Fruit fly (Drosophila melanogaster) whole organism, embryonic: ENCODE data around the gene lok.

Experiments used
- ATbp ChIP-seq: fragments of 200-800 bp; sonication (Bioruptor generic); optimal IDR thresholded peaks from 2 replicates; lab custom pipeline; 2017; ENCODE audit warnings: missing biosample characterization, mild to moderate bottlenecking, missing genetic modification characterization, missing genetic modification reagents
- CG10209 ChIP-seq: fragments of 200-800 bp; sonication (Bioruptor generic); optimal IDR thresholded peaks from 3 replicates; lab custom pipeline; 2017; ENCODE audit warnings: missing biosample characterization, mild to moderate bottlenecking, missing genetic modification characterization, missing genetic modification reagents
- CG10431 ChIP-seq: fragments of 200-800 bp; sonication (Bioruptor generic); optimal IDR thresholded peaks from 3 replicates; lab custom pipeline; 2018; ENCODE audit warnings: missing biosample characterization, mild to moderate bottlenecking, missing genetic modification characterization
- CG11247 ChIP-seq: fragments of 200-800 bp; sonication (Bioruptor generic); IDR thresholded peaks from 2 replicates; pipeline ENCODE4 v1.3.6; 2022; ENCODE audit warnings: missing biosample characterization, missing genetic modification characterization
- CG12155 ChIP-seq: fragments of 200-800 bp; sonication (Bioruptor generic); optimal IDR thresholded peaks from 3 replicates; lab custom pipeline; 2016; ENCODE audit warnings: missing biosample characterization, missing genetic modification characterization
- CG12299 ChIP-seq: fragments of 200-800 bp; sonication (Bioruptor generic); optimal IDR thresholded peaks from 2 replicates; lab custom pipeline; 2018; ENCODE audit warnings: missing biosample characterization, mild to moderate bottlenecking, missing genetic modification characterization
- CG12769 ChIP-seq: fragments of 200-800 bp; sonication (Bioruptor generic); optimal IDR thresholded peaks from 2 replicates; lab custom pipeline; 2019; ENCODE audit warnings: missing biosample characterization, mild to moderate bottlenecking, missing genetic modification characterization, moderate library complexity
- CG12942 ChIP-seq: fragments of 200-800 bp; sonication (Bioruptor generic); optimal IDR thresholded peaks from 3 replicates; lab custom pipeline; 2016; ENCODE audit warnings: missing biosample characterization, missing genetic modification characterization
- CG13775 ChIP-seq: fragments of 200-800 bp; sonication (Bioruptor generic); optimal IDR thresholded peaks from 3 replicates; lab custom pipeline; 2017; ENCODE audit warnings: missing biosample characterization, mild to moderate bottlenecking, missing genetic modification characterization
- CG13894 ChIP-seq: fragments of 200-800 bp; sonication (Bioruptor generic); optimal IDR thresholded peaks from 3 replicates; lab custom pipeline; 2018; ENCODE audit warnings: missing biosample characterization, mild to moderate bottlenecking, missing genetic modification characterization, moderate library complexity
- CG14014 ChIP-seq: fragments of 200-800 bp; sonication (Bioruptor generic); IDR thresholded peaks from 2 replicates; pipeline ENCODE4 v1.3.6; 2022; ENCODE audit warnings: missing biosample characterization, missing genetic modification characterization
- CG14050 ChIP-seq: fragments of 200-800 bp; sonication (Bioruptor generic); IDR thresholded peaks from 3 replicates; pipeline ENCODE4 v1.3.6; 2022; ENCODE audit warnings: missing biosample characterization, missing genetic modification characterization
- CG14441 ChIP-seq: fragments of 200-800 bp; sonication (Bioruptor generic); IDR thresholded peaks from 2 replicates; pipeline ENCODE4 v1.3.6; 2022; ENCODE audit warnings: missing biosample characterization, missing genetic modification characterization
- CG15514 ChIP-seq: fragments of 200-800 bp; sonication (Bioruptor generic); optimal IDR thresholded peaks from 3 replicates; lab custom pipeline; 2017; ENCODE audit warnings: missing biosample characterization, missing genetic modification characterization, mild to moderate bottlenecking, moderate library complexity, missing genetic modification reagents
- CG15696 ChIP-seq: fragments of 200-800 bp; sonication (Bioruptor generic); optimal IDR thresholded peaks from 2 replicates; lab custom pipeline; 2019; ENCODE audit warnings: missing biosample characterization, mild to moderate bottlenecking, missing genetic modification characterization, moderate library complexity
- CG16813 ChIP-seq: fragments of 200-800 bp; sonication (Bioruptor generic); IDR thresholded peaks from 3 replicates; pipeline ENCODE4 v1.3.6; 2022; ENCODE audit warnings: missing biosample characterization, missing genetic modification characterization; ENCODE audit not compliant: partially characterized antibody
- CG17186 ChIP-seq: fragments of 200-800 bp; sonication (Bioruptor generic); optimal IDR thresholded peaks from 3 replicates; lab custom pipeline; 2017; ENCODE audit warnings: missing biosample characterization, missing genetic modification reagents, missing genetic modification characterization
- CG18764 ChIP-seq: fragments of 200-800 bp; sonication (Bioruptor generic); optimal IDR thresholded peaks from 3 replicates; lab custom pipeline; 2016; ENCODE audit warnings: missing biosample characterization, missing genetic modification characterization
- CG3407 ChIP-seq: fragments of 200-800 bp; sonication (Bioruptor generic); optimal IDR thresholded peaks from 2 replicates; lab custom pipeline; 2018; ENCODE audit warnings: missing biosample characterization, mild to moderate bottlenecking, missing genetic modification characterization
- CG3847 ChIP-seq: fragments of 200-800 bp; sonication (Bioruptor generic); IDR thresholded peaks from 2 replicates; pipeline ENCODE4 v1.3.6; 2022; ENCODE audit warnings: missing biosample characterization, missing genetic modification characterization
- CG4707 ChIP-seq: fragments of 200-800 bp; sonication (Bioruptor generic); optimal IDR thresholded peaks from 2 replicates; lab custom pipeline; 2018; ENCODE audit warnings: missing biosample characterization, mild to moderate bottlenecking, missing genetic modification characterization, moderate library complexity
- CG8290 ChIP-seq, 3 experiments: fragments of 200-800 bp; sonication (Bioruptor generic); optimal IDR thresholded peaks; 2 replicates each; lab custom pipeline; 2016 to 2019; ENCODE audit warnings: missing biosample characterization in 3 of 3, missing genetic modification characterization in 3 of 3, mild to moderate bottlenecking in 2 of 3, moderate library complexity in 1 of 3
- Doc3 ChIP-seq: fragments of 200-800 bp; sonication (Bioruptor generic); IDR thresholded peaks from 3 replicates; pipeline ENCODE4 v1.3.6; 2022; ENCODE audit warnings: missing biosample characterization, missing genetic modification characterization; ENCODE audit not compliant: partially characterized antibody
- Hr3 ChIP-seq: fragments of 200-800 bp; sonication (Bioruptor generic); optimal IDR thresholded peaks from 3 replicates; lab custom pipeline; 2016; ENCODE audit warnings: missing biosample characterization, missing genetic modification characterization
- Lhr ChIP-seq: fragments of 200-800 bp; sonication (Bioruptor generic); optimal IDR thresholded peaks from 3 replicates; lab custom pipeline; 2017; ENCODE audit warnings: mild to moderate bottlenecking, missing biosample characterization, missing genetic modification reagents, missing genetic modification characterization
- Meics ChIP-seq: fragments of 200-800 bp; sonication (Bioruptor generic); optimal IDR thresholded peaks from 2 replicates; lab custom pipeline; 2017; ENCODE audit warnings: missing biosample characterization, mild to moderate bottlenecking, missing genetic modification characterization
- Mrtf ChIP-seq: fragments of 200-800 bp; sonication (Bioruptor generic); IDR thresholded peaks from 3 replicates; pipeline ENCODE4 v1.3.6; 2022; ENCODE audit warnings: missing biosample characterization, missing genetic modification characterization
- Six4 ChIP-seq: fragments of 200-800 bp; sonication (Bioruptor generic); optimal IDR thresholded peaks from 2 replicates; lab custom pipeline; 2016; ENCODE audit warnings: missing biosample characterization, missing genetic modification characterization
- abd-A ChIP-seq: fragments of 200-800 bp; sonication (Bioruptor generic); optimal IDR thresholded peaks from 3 replicates; lab custom pipeline; 2019; ENCODE audit warnings: missing biosample characterization, mild to moderate bottlenecking, missing genetic modification characterization, moderate library complexity
- bigmax ChIP-seq: fragments of 200-800 bp; sonication (Bioruptor generic); optimal IDR thresholded peaks from 2 replicates; lab custom pipeline; 2018; ENCODE audit warnings: missing biosample characterization, mild to moderate bottlenecking, missing genetic modification characterization
- caup ChIP-seq: fragments of 200-800 bp; sonication (Bioruptor generic); optimal IDR thresholded peaks from 3 replicates; lab custom pipeline; 2017; ENCODE audit warnings: missing biosample characterization, mild to moderate bottlenecking, missing genetic modification characterization, moderate library complexity; ENCODE audit not compliant: severe bottlenecking
- chif ChIP-seq, 2 experiments: fragments of 200-800 bp; sonication (Bioruptor generic); optimal IDR thresholded peaks; 3 replicates each; lab custom pipeline; 2016; ENCODE audit warnings: missing biosample characterization in 2 of 2, missing genetic modification characterization in 2 of 2
- cwo ChIP-seq: fragments of 200-800 bp; sonication (Bioruptor generic); optimal IDR thresholded peaks from 3 replicates; lab custom pipeline; 2017; ENCODE audit warnings: missing biosample characterization, missing genetic modification characterization, mild to moderate bottlenecking, moderate library complexity, missing genetic modification reagents
- grau ChIP-seq: fragments of 200-800 bp; optimal IDR thresholded peaks from 3 replicates; lab custom pipeline; 2019; ENCODE audit warnings: missing biosample characterization, mild to moderate bottlenecking, missing genetic modification characterization, moderate library complexity
- hb ChIP-seq: fragments of 200-800 bp; sonication (Bioruptor generic); IDR thresholded peaks from 3 replicates; pipeline ENCODE4 v1.3.6; 2022; ENCODE audit warnings: missing biosample characterization, missing genetic modification characterization; ENCODE audit not compliant: partially characterized antibody
- hbn ChIP-seq: fragments of 200-800 bp; sonication (Bioruptor generic); IDR thresholded peaks from 2 replicates; pipeline ENCODE4 v1.3.6; 2022; ENCODE audit warnings: missing biosample characterization, missing genetic modification characterization; ENCODE audit not compliant: partially characterized antibody
- her ChIP-seq: fragments of 200-800 bp; sonication (Bioruptor generic); optimal IDR thresholded peaks from 2 replicates; lab custom pipeline; 2016; ENCODE audit warnings: missing biosample characterization, missing genetic modification characterization
- kah ChIP-seq: fragments of 200-800 bp; sonication (Bioruptor generic); optimal IDR thresholded peaks from 2 replicates; lab custom pipeline; 2018; ENCODE audit warnings: missing biosample characterization, mild to moderate bottlenecking, missing genetic modification characterization
- lab ChIP-seq: fragments of 200-800 bp; sonication (Bioruptor generic); optimal IDR thresholded peaks from 3 replicates; lab custom pipeline; 2017; ENCODE audit warnings: missing biosample characterization, missing genetic modification characterization, mild to moderate bottlenecking, moderate library complexity, missing genetic modification reagents
- nmo ChIP-seq: fragments of 200-800 bp; sonication (Bioruptor generic); optimal IDR thresholded peaks from 2 replicates; lab custom pipeline; 2018; ENCODE audit warnings: missing biosample characterization, mild to moderate bottlenecking, missing genetic modification characterization, moderate library complexity
- peb ChIP-seq: fragments of 200-800 bp; sonication (Bioruptor generic); IDR thresholded peaks from 2 replicates; pipeline ENCODE4 v1.3.6; 2022; ENCODE audit warnings: missing biosample characterization, missing genetic modification characterization
- pum ChIP-seq: fragments of 200-800 bp; sonication (Bioruptor generic); optimal IDR thresholded peaks from 2 replicates; lab custom pipeline; 2016; ENCODE audit warnings: missing biosample characterization, missing genetic modification characterization
- ranshi ChIP-seq: fragments of 200-800 bp; sonication (Bioruptor generic); IDR thresholded peaks from 2 replicates; pipeline ENCODE4 v1.3.6; 2022; ENCODE audit warnings: missing biosample characterization, missing genetic modification characterization
- sc ChIP-seq, 3 experiments: fragments of >200 bp in 2 of 3; fragments of 200-800 bp in 1 of 3; sonication (Bioruptor generic) in 1 of 3; optimal IDR thresholded peaks; 2 replicates in 2 of 3; 3 replicates in 1 of 3; lab custom pipeline; 2017; ENCODE audit warnings: mild to moderate bottlenecking in 1 of 3, missing biosample characterization in 1 of 3, missing genetic modification characterization in 1 of 3, missing genetic modification reagents in 1 of 3
- sens-2 ChIP-seq: fragments of 200-800 bp; sonication (Bioruptor generic); IDR thresholded peaks from 2 replicates; pipeline ENCODE4 v1.3.6; 2022; ENCODE audit warnings: missing biosample characterization, missing genetic modification characterization
- tgo ChIP-seq: fragments of 200-800 bp; sonication (Bioruptor generic); IDR thresholded peaks from 3 replicates; pipeline ENCODE4 v1.3.6; 2022; ENCODE audit warnings: missing biosample characterization, missing genetic modification characterization
- tna ChIP-seq: fragments of 200-800 bp; sonication (Bioruptor generic); IDR thresholded peaks from 2 replicates; pipeline ENCODE4 v1.3.6; 2022; ENCODE audit warnings: missing biosample characterization, missing genetic modification characterization; ENCODE audit not compliant: partially characterized antibody
- trh ChIP-seq: fragments of 200-800 bp; sonication (Bioruptor generic); optimal IDR thresholded peaks from 2 replicates; lab custom pipeline; 2016; ENCODE audit warnings: missing biosample characterization, missing genetic modification characterization
- wek ChIP-seq: fragments of 200-800 bp; sonication (Bioruptor generic); optimal IDR thresholded peaks from 3 replicates; lab custom pipeline; 2018; ENCODE audit warnings: missing biosample characterization, mild to moderate bottlenecking, missing genetic modification characterization, moderate library complexity

Gene lok

dm6 chr2L:20106595-20106994 is 45.4 kb downstream of the lok start (continued):
- TF ChIP-seq ATbp = no peak
- TF ChIP-seq CG3407 = no peak
- TF ChIP-seq tgo (GFP tag; lab: Robert Waterston, UW) = no peak
- no peak for TF ChIP-seq Doc3 (GFP tag; lab: Robert Waterston, UW)
- TF ChIP-seq CG18764 = no peak
- TF ChIP-seq CG15514 (GFP tag; lab: Kevin White, UChicago) = peak; percentile 24
- no peak for TF ChIP-seq chif (GFP tag; optimal IDR thresholded peaks at IDR 0.05; lab: Kevin White, UChicago)
- TF ChIP-seq peb (GFP tag; lab: Robert Waterston, UW) = no peak
- no peak for TF ChIP-seq CG13894
- TF ChIP-seq lab (GFP tag; lab: Kevin White, UChicago) = no peak
- TF ChIP-seq sens-2 (GFP tag; lab: Robert Waterston, UW) = no peak
- TF ChIP-seq wek (GFP tag; lab: Kevin White, UChicago) = no peak
- TF ChIP-seq kah (GFP tag; lab: Kevin White, UChicago) = no peak
- TF ChIP-seq abd-A = no peak
- TF ChIP-seq grau (tag; lab: Kevin White, UChicago) = no peak
- TF ChIP-seq tna (GFP tag; lab: Robert Waterston, UW) = no peak
- TF ChIP-seq her (GFP tag; lab: Kevin White, UChicago) = no peak
- TF ChIP-seq CG12155 (GFP tag; lab: Kevin White, UChicago) = no peak
- no peak for TF ChIP-seq bigmax (GFP tag; lab: Kevin White, UChicago)
- TF ChIP-seq CG3847 = no peak
- peak; percentile 48 for TF ChIP-seq Lhr (GFP tag; lab: Kevin White, UChicago)
- no peak for TF ChIP-seq CG12942 (GFP tag; lab: Kevin White, UChicago)
- TF ChIP-seq nmo = no peak
- no peak for TF ChIP-seq caup (GFP tag; lab: Kevin White, UChicago)
- TF ChIP-seq CG15696 (tag; lab: Kevin White, UChicago) = no peak
- TF ChIP-seq CG4707 (GFP tag; lab: Kevin White, UChicago) = no peak
- no peak for TF ChIP-seq CG12299 (tag; lab: Kevin White, UChicago)
- peak; percentile 58 for TF ChIP-seq CG8290 (GFP tag; optimal IDR thresholded peaks at IDR 0.05; lab: Kevin White, UChicago)
- TF ChIP-seq CG8290 (tag; optimal IDR thresholded peaks at IDR 0.05; lab: Kevin White, UChicago) = peak in 1 of 2 experiments; percentile 53
- 0 out of 2 replicates have a peak, but pooled peaks have one; percentile 24 for TF ChIP-seq CG11247
- no peak for TF ChIP-seq trh
- TF ChIP-seq Mrtf = no peak
- no peak for TF ChIP-seq Six4 (GFP tag; lab: Kevin White, UChicago)
- TF ChIP-seq CG17186 = no peak
- no peak for TF ChIP-seq CG12769 (tag; lab: Kevin White, UChicago)
- no peak for TF ChIP-seq sc (optimal IDR thresholded peaks at IDR 0.05; lab: Kevin White, UChicago)
- TF ChIP-seq sc (GFP tag; optimal IDR thresholded peaks at IDR 0.05; lab: Kevin White, UChicago) = no peak
- no peak for TF ChIP-seq CG14014 (GFP tag; lab: Robert Waterston, UW)
- no peak for TF ChIP-seq pum (GFP tag; lab: Kevin White, UChicago)
- TF ChIP-seq CG14441 (GFP tag; lab: Robert Waterston, UW) = peak; percentile 36; the same call in 1 of the 2 replicates
- no peak for TF ChIP-seq hb
- TF ChIP-seq hbn (GFP tag; lab: Robert Waterston, UW) = no peak
- TF ChIP-seq CG10209 (GFP tag; lab: Kevin White, UChicago) = no peak
- TF ChIP-seq ranshi (GFP tag; lab: Robert Waterston, UW) = no peak
- peak; percentile 17 for TF ChIP-seq Meics (GFP tag; lab: Kevin White, UChicago)
- no peak for TF ChIP-seq CG10431 (GFP tag; lab: Kevin White, UChicago)
- TF ChIP-seq CG16813 = 0 out of 3 replicates have a peak, but pooled peaks have one; percentile 12
- no peak for TF ChIP-seq CG13775
- no peak for TF ChIP-seq CG14050
- TF ChIP-seq cwo (GFP tag; lab: Kevin White, UChicago) = no peak
- no peak for TF ChIP-seq Hr3 (GFP tag; lab: Kevin White, UChicago)
